Fruit fly (Drosophila melanogaster): ENCODE measurements around the gene CG14414.

The CG14414 gene

DNA sequence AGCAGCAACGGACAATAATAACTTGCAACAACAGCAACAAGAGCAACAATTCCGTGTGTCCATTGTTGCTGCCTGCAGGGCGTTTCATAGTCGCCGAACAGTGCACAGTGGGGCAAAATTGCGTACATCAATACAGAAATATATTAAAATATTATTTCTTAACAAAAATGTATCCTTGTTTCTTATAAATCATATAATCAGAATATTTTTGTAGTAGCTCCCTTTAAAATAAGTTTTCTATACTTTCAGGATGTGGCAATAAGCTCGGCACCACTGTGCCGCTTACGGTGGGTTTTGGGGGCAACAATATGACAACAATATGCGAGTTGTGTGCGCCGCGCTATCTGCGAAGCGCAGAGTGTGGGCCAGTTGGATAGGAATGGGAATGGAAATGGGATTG is 31.9 kb downstream of the CG14414 start (continued):
- peak; percentile 80 for TF ChIP-seq sim (GFP tag; IDR thresholded peaks at IDR 0.05)
- TF ChIP-seq CG14710 (tag; optimal IDR thresholded peaks at IDR 0.05): peak; percentile 81
- no peak for TF ChIP-seq Dp (GFP tag; optimal IDR thresholded peaks at IDR 0.05)
- no peak for TF ChIP-seq kay (GFP tag; optimal IDR thresholded peaks at IDR 0.05)
- TF ChIP-seq CG8290 (GFP tag; optimal IDR thresholded peaks at IDR 0.05): peak; percentile 0
- TF ChIP-seq CG8290 (tag; optimal IDR thresholded peaks at IDR 0.05): no peak
- TF ChIP-seq Mes4 (GFP tag; optimal IDR thresholded peaks at IDR 0.05): no peak
- peak; percentile 27 for TF ChIP-seq CG7271 (tag; optimal IDR thresholded peaks at IDR 0.05)
- TF ChIP-seq Elba2 (GFP tag; optimal IDR thresholded peaks at IDR 0.05): peak; percentile 14
- TF ChIP-seq lola (GFP tag; optimal IDR thresholded peaks at IDR 0.05): peak in 1 of 3 experiments; percentile 79
- no peak for TF ChIP-seq ab (GFP tag; optimal IDR thresholded peaks at IDR 0.05)
- no peak for TF ChIP-seq p53 (GFP tag; optimal IDR thresholded peaks at IDR 0.05)
- TF ChIP-seq Myb (GFP tag; optimal IDR thresholded peaks at IDR 0.05): no peak
- TF ChIP-seq Opbp (GFP tag; IDR thresholded peaks at IDR 0.05; ENCODE audit: partially characterized antibody): no peak
- no peak for TF ChIP-seq psq (GFP tag; optimal IDR thresholded peaks at IDR 0.05)
- no peak for TF ChIP-seq eyg (GFP tag; optimal IDR thresholded peaks at IDR 0.05)
- peak; percentile 79 for TF ChIP-seq danr (GFP tag; IDR thresholded peaks at IDR 0.05)
- no peak for TF ChIP-seq CG4282 (GFP tag; optimal IDR thresholded peaks at IDR 0.05)
- peak; percentile 58 for TF ChIP-seq CG5180 (GFP tag; optimal IDR thresholded peaks at IDR 0.05)
- TF ChIP-seq nom (GFP tag; optimal IDR thresholded peaks at IDR 0.05): peak; percentile 71
- TF ChIP-seq CG34376 (GFP tag; optimal IDR thresholded peaks at IDR 0.05): no peak
- no peak for TF ChIP-seq CG13123 (GFP tag; optimal IDR thresholded peaks at IDR 0.05)
- TF ChIP-seq cad (GFP tag; optimal IDR thresholded peaks at IDR 0.05): no peak
- no peak for TF ChIP-seq Poxn (GFP tag; IDR thresholded peaks at IDR 0.05)
- TF ChIP-seq inv (GFP tag; IDR thresholded peaks at IDR 0.05; ENCODE audit: partially characterized antibody): no peak
- TF ChIP-seq CG13296 (GFP tag; optimal IDR thresholded peaks at IDR 0.05): peak; percentile 41
- peak; percentile 69 for TF ChIP-seq salm (tag; optimal IDR thresholded peaks at IDR 0.05)
- TF ChIP-seq bab2 (GFP tag; optimal IDR thresholded peaks at IDR 0.05): no peak
- peak; percentile 61 for TF ChIP-seq CG1603 (tag; optimal IDR thresholded peaks at IDR 0.05)
- peak; percentile 81 for TF ChIP-seq CG6813 (GFP tag; optimal IDR thresholded peaks at IDR 0.05)
- peak; percentile 41; the same call in 1 of the 2 replicates for TF ChIP-seq Oaz (GFP tag; IDR thresholded peaks at IDR 0.05)
- TF ChIP-seq CG14441 (GFP tag; IDR thresholded peaks at IDR 0.05): peak; percentile 83
- peak; percentile 32 for TF ChIP-seq CG8281 (tag; optimal IDR thresholded peaks at IDR 0.05)
- peak; percentile 31 for TF ChIP-seq CG2116 (GFP tag; optimal IDR thresholded peaks at IDR 0.05)
- TF ChIP-seq HLH3B (GFP tag; IDR thresholded peaks at IDR 0.05): peak; percentile 88
- TF ChIP-seq mld (GFP tag; IDR thresholded peaks at IDR 0.05; ENCODE audit: partially characterized antibody): no peak
- TF ChIP-seq chinmo (GFP tag; IDR thresholded peaks at IDR 0.05; ENCODE audit: partially characterized antibody): no peak
- peak; percentile 64 for TF ChIP-seq CG33557 (GFP tag; optimal IDR thresholded peaks at IDR 0.05)
- TF ChIP-seq unc-4 (GFP tag; IDR thresholded peaks at IDR 0.05; ENCODE audit: partially characterized antibody): no peak
- peak; percentile 1 for TF ChIP-seq MESR4 (GFP tag; optimal IDR thresholded peaks at IDR 0.05)
- TF ChIP-seq CG10565 (GFP tag; optimal IDR thresholded peaks at IDR 0.05): no peak
- peak; percentile 9 for TF ChIP-seq pnt (GFP tag; optimal IDR thresholded peaks at IDR 0.05)
- peak; percentile 36; the same call in 1 of the 2 replicates for TF ChIP-seq Taf1 (GFP tag; IDR thresholded peaks at IDR 0.05)
- TF ChIP-seq CG10979 (tag; optimal IDR thresholded peaks at IDR 0.05): peak; percentile 88
- peak; percentile 3 for TF ChIP-seq CG6765 (GFP tag; optimal IDR thresholded peaks at IDR 0.05)
- TF ChIP-seq CG17361 (GFP tag; IDR thresholded peaks at IDR 0.05): peak; percentile 89
- TF ChIP-seq gsb (GFP tag; IDR thresholded peaks at IDR 0.05): no peak
- peak; percentile 76 for TF ChIP-seq CG4707 (GFP tag; optimal IDR thresholded peaks at IDR 0.05)
- no peak for TF ChIP-seq CG7745 (tag; optimal IDR thresholded peaks at IDR 0.05)
- peak; percentile 25 for TF ChIP-seq stwl (tag; optimal IDR thresholded peaks at IDR 0.05)
- peak; percentile 77 for TF ChIP-seq dmrt11E (tag; optimal IDR thresholded peaks at IDR 0.05)

Data from whole organism, embryonic.